Fruit fly (Drosophila melanogaster) whole organism, embryonic: ENCODE results near the gene dgrn.
A peak's percentile ranks its signal among the peaks of the same experiment; 100 is the strongest.

Experiments
- Atf-2 ChIP-seq: fragments of 200-800 bp; sonication (Bioruptor generic); optimal IDR thresholded peaks from 2 replicates; lab custom pipeline; 2016; ENCODE audit warnings: missing biosample characterization, missing genetic modification characterization
- Atf3 ChIP-seq: fragments of 200-800 bp; sonication (Bioruptor generic); optimal IDR thresholded peaks from 3 replicates; lab custom pipeline; 2016; ENCODE audit warnings: missing biosample characterization, missing genetic modification characterization
- B-H2 ChIP-seq: fragments of 200-800 bp; sonication (Bioruptor generic); optimal IDR thresholded peaks from 2 replicates; lab custom pipeline; 2018; ENCODE audit warnings: missing biosample characterization, mild to moderate bottlenecking, missing genetic modification characterization
- Bdp1 ChIP-seq: fragments of 200-800 bp; sonication (Bioruptor generic); optimal IDR thresholded peaks from 3 replicates; lab custom pipeline; 2016; ENCODE audit warnings: missing biosample characterization, missing genetic modification characterization
- CG10267 ChIP-seq: fragments of 200-800 bp; sonication (Bioruptor generic); optimal IDR thresholded peaks from 2 replicates; lab custom pipeline; 2018; ENCODE audit warnings: missing biosample characterization, mild to moderate bottlenecking, missing genetic modification characterization, moderate library complexity
- CG10979 ChIP-seq: fragments of 200-800 bp; sonication (Bioruptor generic); optimal IDR thresholded peaks from 2 replicates; lab custom pipeline; 2018; ENCODE audit warnings: missing biosample characterization, mild to moderate bottlenecking, missing genetic modification characterization, moderate library complexity
- CG11504 ChIP-seq: fragments of 200-800 bp; sonication (Bioruptor generic); optimal IDR thresholded peaks from 3 replicates; lab custom pipeline; 2019; ENCODE audit warnings: missing biosample characterization, mild to moderate bottlenecking, missing genetic modification characterization, moderate library complexity
- CG12219 ChIP-seq: fragments of 200-800 bp; sonication (Bioruptor generic); optimal IDR thresholded peaks from 3 replicates; lab custom pipeline; 2018; ENCODE audit warnings: missing biosample characterization, mild to moderate bottlenecking, missing genetic modification characterization
- CG1233 ChIP-seq: fragments of 200-800 bp; sonication (Bioruptor generic); optimal IDR thresholded peaks from 4 replicates; lab custom pipeline; 2018; ENCODE audit warnings: missing biosample characterization, mild to moderate bottlenecking, missing genetic modification characterization
- CG14014 ChIP-seq: fragments of 200-800 bp; sonication (Bioruptor generic); IDR thresholded peaks from 2 replicates; pipeline ENCODE4 v1.3.6; 2022; ENCODE audit warnings: missing biosample characterization, missing genetic modification characterization
- CG14710 ChIP-seq: fragments of 200-800 bp; sonication (Bioruptor generic); optimal IDR thresholded peaks from 3 replicates; lab custom pipeline; 2019; ENCODE audit warnings: missing biosample characterization, mild to moderate bottlenecking, missing genetic modification characterization, moderate library complexity
- CG18619 ChIP-seq: fragments of 200-800 bp; sonication (Bioruptor generic); optimal IDR thresholded peaks from 3 replicates; lab custom pipeline; 2017; ENCODE audit warnings: missing biosample characterization, mild to moderate bottlenecking, missing genetic modification characterization
- CG2202 ChIP-seq: fragments of 200-800 bp; sonication (Bioruptor generic); optimal IDR thresholded peaks from 2 replicates; lab custom pipeline; 2018; ENCODE audit warnings: missing biosample characterization, mild to moderate bottlenecking, missing genetic modification characterization
- CG3163 ChIP-seq: fragments of 200-800 bp; sonication (Bioruptor generic); optimal IDR thresholded peaks from 3 replicates; lab custom pipeline; 2016; ENCODE audit warnings: missing biosample characterization, missing genetic modification characterization
- CG5245 ChIP-seq: fragments of 200-800 bp; sonication (Bioruptor generic); optimal IDR thresholded peaks from 3 replicates; lab custom pipeline; 2016; ENCODE audit warnings: missing biosample characterization, missing genetic modification characterization
- CG6272 ChIP-seq: fragments of 200-800 bp; sonication (Bioruptor generic); IDR thresholded peaks from 2 replicates; pipeline ENCODE4 v1.3.6; 2022; ENCODE audit warnings: missing biosample characterization, missing genetic modification characterization
- CG7786 ChIP-seq: fragments of 200-800 bp; sonication (Bioruptor generic); optimal IDR thresholded peaks from 2 replicates; lab custom pipeline; 2016; ENCODE audit warnings: missing biosample characterization, missing genetic modification characterization
- CG7987 ChIP-seq: fragments of 200-800 bp; sonication (Bioruptor generic); optimal IDR thresholded peaks from 2 replicates; lab custom pipeline; 2018; ENCODE audit warnings: missing biosample characterization, mild to moderate bottlenecking, missing genetic modification characterization, moderate library complexity
- CG9437 ChIP-seq: fragments of 200-800 bp; sonication (Bioruptor generic); optimal IDR thresholded peaks from 2 replicates; lab custom pipeline; 2018; ENCODE audit warnings: missing biosample characterization, mild to moderate bottlenecking, missing genetic modification characterization
- Dek ChIP-seq: fragments of 200-800 bp; sonication (Bioruptor generic); optimal IDR thresholded peaks from 3 replicates; lab custom pipeline; 2019; ENCODE audit warnings: missing biosample characterization, mild to moderate bottlenecking, missing genetic modification characterization, moderate library complexity
- Dref ChIP-seq: fragments of 200-800 bp; sonication (Bioruptor generic); IDR thresholded peaks from 2 replicates; pipeline ENCODE4 v1.3.6; 2022; ENCODE audit warnings: missing biosample characterization, missing genetic modification characterization
- ERR ChIP-seq: fragments of 200-800 bp; sonication (Bioruptor generic); optimal IDR thresholded peaks from 2 replicates; lab custom pipeline; 2016; ENCODE audit warnings: missing biosample characterization, missing genetic modification characterization
- Elba2 ChIP-seq: fragments of 200-800 bp; sonication (Bioruptor generic); optimal IDR thresholded peaks from 3 replicates; lab custom pipeline; 2016; ENCODE audit warnings: missing biosample characterization, missing genetic modification characterization
- Ets65A ChIP-seq: fragments of 200-800 bp; sonication (Bioruptor generic); peaks from one replicate; lab custom pipeline; 2016; ENCODE audit warnings: missing biosample characterization, missing genetic modification characterization
- HmgD ChIP-seq: fragments of 200-800 bp; sonication (Bioruptor generic); optimal IDR thresholded peaks from 3 replicates; lab custom pipeline; 2016; ENCODE audit warnings: missing biosample characterization, missing genetic modification characterization
- MTF-1 ChIP-seq: fragments of 200-800 bp; sonication (Bioruptor generic); optimal IDR thresholded peaks from 2 replicates; lab custom pipeline; 2018; ENCODE audit warnings: missing biosample characterization, mild to moderate bottlenecking, missing genetic modification characterization, borderline replicate concordance
- Max ChIP-seq: fragments of 200-800 bp; sonication (Bioruptor generic); optimal IDR thresholded peaks from 2 replicates; lab custom pipeline; 2016; ENCODE audit warnings: missing biosample characterization, mild to moderate bottlenecking, missing genetic modification characterization
- Oli ChIP-seq: fragments of 200-800 bp; sonication (Bioruptor generic); optimal IDR thresholded peaks from 2 replicates; lab custom pipeline; 2018; ENCODE audit warnings: missing biosample characterization, mild to moderate bottlenecking, missing genetic modification characterization, moderate library complexity
- Sin3A ChIP-seq: fragments of >200 bp; optimal IDR thresholded peaks from 2 replicates; lab custom pipeline; 2018
- YL-1 ChIP-seq: fragments of 200-800 bp; sonication (Bioruptor generic); optimal IDR thresholded peaks from 3 replicates; lab custom pipeline; 2017; ENCODE audit warnings: missing biosample characterization, mild to moderate bottlenecking, missing genetic modification characterization
- bcd ChIP-seq: fragments of 200-800 bp; sonication (Bioruptor generic); optimal IDR thresholded peaks from 2 replicates; lab custom pipeline; 2017; ENCODE audit warnings: missing biosample characterization, mild to moderate bottlenecking, missing genetic modification characterization
- bowl ChIP-seq: fragments of 200-800 bp; sonication (Bioruptor generic); IDR thresholded peaks from 2 replicates; pipeline ENCODE4 v1.3.6; 2022; ENCODE audit warnings: missing biosample characterization, missing genetic modification characterization
- cg ChIP-seq: fragments of 200-800 bp; sonication (Bioruptor generic); optimal IDR thresholded peaks from 3 replicates; lab custom pipeline; 2019; ENCODE audit warnings: missing biosample characterization, mild to moderate bottlenecking, missing genetic modification characterization, moderate library complexity
- cwo ChIP-seq: fragments of 200-800 bp; sonication (Bioruptor generic); optimal IDR thresholded peaks from 3 replicates; lab custom pipeline; 2017; ENCODE audit warnings: missing biosample characterization, missing genetic modification characterization, mild to moderate bottlenecking, moderate library complexity, missing genetic modification reagents
- dimm ChIP-seq: fragments of 200-800 bp; sonication (Bioruptor generic); IDR thresholded peaks from 2 replicates; pipeline ENCODE4 v1.3.6; 2022; ENCODE audit warnings: missing biosample characterization, missing genetic modification characterization
- gce ChIP-seq: fragments of 200-800 bp; sonication (Bioruptor generic); IDR thresholded peaks from 3 replicates; pipeline ENCODE4 v1.3.6; 2022; ENCODE audit warnings: missing biosample characterization, missing genetic modification characterization
- gcm2 ChIP-seq: fragments of 200-800 bp; sonication (Bioruptor generic); optimal IDR thresholded peaks from 2 replicates; lab custom pipeline; 2016; ENCODE audit warnings: missing biosample characterization, missing genetic modification characterization
- gsb-n ChIP-seq: fragments of 200-800 bp; sonication (Bioruptor generic); optimal IDR thresholded peaks from 3 replicates; lab custom pipeline; 2018; ENCODE audit warnings: missing biosample characterization, mild to moderate bottlenecking, missing genetic modification characterization
- gt ChIP-seq: fragments of 200-800 bp; sonication (Bioruptor generic); IDR thresholded peaks from 2 replicates; pipeline ENCODE4 v1.3.6; 2022; ENCODE audit warnings: missing biosample characterization, missing genetic modification characterization
- klu ChIP-seq: fragments of 200-800 bp; sonication (Bioruptor generic); IDR thresholded peaks from 2 replicates; pipeline ENCODE4 v1.3.6; 2022; ENCODE audit warnings: missing biosample characterization, missing genetic modification characterization
- kni ChIP-seq: fragments of 200-800 bp; sonication (Bioruptor generic); optimal IDR thresholded peaks from 3 replicates; lab custom pipeline; 2017; ENCODE audit warnings: mild to moderate bottlenecking, missing biosample characterization, missing genetic modification reagents, missing genetic modification characterization
- pnt ChIP-seq: fragments of 200-800 bp; sonication (Bioruptor generic); optimal IDR thresholded peaks from 3 replicates; lab custom pipeline; 2016; ENCODE audit warnings: missing biosample characterization, missing genetic modification characterization
- repo ChIP-seq: fragments of 200-800 bp; sonication (Bioruptor generic); optimal IDR thresholded peaks from 2 replicates; lab custom pipeline; 2016; ENCODE audit warnings: missing biosample characterization, missing genetic modification characterization
- shn ChIP-seq: fragments of 200-800 bp; sonication (Bioruptor generic); optimal IDR thresholded peaks from 3 replicates; lab custom pipeline; 2016; ENCODE audit warnings: missing biosample characterization, missing genetic modification characterization
- sna ChIP-seq: fragments of 200-800 bp; sonication (Bioruptor generic); IDR thresholded peaks from 2 replicates; pipeline ENCODE4 v1.3.6; 2022; ENCODE audit warnings: missing biosample characterization, missing genetic modification characterization; ENCODE audit not compliant: partially characterized antibody
- sug ChIP-seq: fragments of 200-800 bp; optimal IDR thresholded peaks from 2 replicates; lab custom pipeline; 2019; ENCODE audit warnings: missing biosample characterization, mild to moderate bottlenecking, missing genetic modification characterization, moderate library complexity
- twi ChIP-seq: fragments of 200-800 bp; optimal IDR thresholded peaks from 2 replicates; lab custom pipeline; 2019; ENCODE audit warnings: missing biosample characterization, mild to moderate bottlenecking, missing genetic modification characterization, moderate library complexity
- wek ChIP-seq: fragments of 200-800 bp; sonication (Bioruptor generic); optimal IDR thresholded peaks from 3 replicates; lab custom pipeline; 2018; ENCODE audit warnings: missing biosample characterization, mild to moderate bottlenecking, missing genetic modification characterization, moderate library complexity
- z ChIP-seq: fragments of 200-800 bp; sonication (Bioruptor generic); IDR thresholded peaks from 3 replicates; pipeline ENCODE4 v1.3.6; 2022; ENCODE audit warnings: missing biosample characterization, missing genetic modification characterization

Gene dgrn

dm6 chr3R:5789025-5789953, 35.1 kb upstream of the dgrn start, which contains the start of the genes Hat1 and Rpn5 (continued):
- TF ChIP-seq twi (peak; percentile 61), cg (GFP tag; lab: Kevin White, UChicago) (no peak), MTF-1 (GFP tag; lab: Kevin White, UChicago) (no peak), sug (tag; lab: Kevin White, UChicago) (peak; percentile 70), pnt (GFP tag; lab: Kevin White, UChicago) (peak; percentile 88), CG14710 (tag; lab: Kevin White, UChicago) (peak; percentile 89), CG6272 (GFP tag; lab: Robert Waterston, UW) (peak; percentile 49), repo (GFP tag; lab: Kevin White, UChicago) (peak; percentile 76), Oli (tag; lab: Kevin White, UChicago) (peak; percentile 75), HmgD (peak; percentile 88), CG2202 (peak; percentile 46), gsb-n (tag; lab: Kevin White, UChicago) (peak; percentile 47), CG3163 (GFP tag; lab: Kevin White, UChicago) (peak; percentile 75), Atf3 (GFP tag; lab: Kevin White, UChicago) (peak; percentile 82), gcm2 (GFP tag; lab: Kevin White, UChicago) (peak; percentile 55), CG11504 (tag; lab: Kevin White, UChicago) (peak; percentile 78), CG12219 (GFP tag; lab: Kevin White, UChicago) (no peak), Sin3A (peak; percentile 62), CG10267 (peak; percentile 97), dimm (no peak), cwo (GFP tag; lab: Kevin White, UChicago) (peak; percentile 62), CG18619 (GFP tag; lab: Kevin White, UChicago) (peak; percentile 81), ERR (peak; percentile 78), Bdp1 (peak; percentile 83), bcd (peak; percentile 82), kni (GFP tag; lab: Kevin White, UChicago) (no peak), Dref (GFP tag; lab: Robert Waterston, UW) (peak; percentile 30; the same call in 1 of the 2 replicates), CG1233 (GFP tag; lab: Kevin White, UChicago) (peak; percentile 65), CG7786 (peak; percentile 93), wek (no peak), CG14014 (GFP tag; lab: Robert Waterston, UW) (peak; percentile 61; the same call in 1 of the 2 replicates), Elba2 (GFP tag; lab: Kevin White, UChicago) (peak; percentile 64), gt (GFP tag; lab: Robert Waterston, UW) (no peak), CG9437 (GFP tag; lab: Kevin White, UChicago) (peak; percentile 87), B-H2 (peak; percentile 31), z (GFP tag; lab: Robert Waterston, UW) (no peak), Atf-2 (GFP tag; lab: Kevin White, UChicago) (peak; percentile 92), YL-1 (GFP tag; lab: Kevin White, UChicago) (peak; percentile 63), sna (GFP tag; lab: Robert Waterston, UW) (peak; percentile 77), CG5245 (GFP tag; lab: Kevin White, UChicago) (peak; percentile 82), gce (GFP tag; lab: Robert Waterston, UW) (peak; percentile 49; the same call in 1 of the 3 replicates), Ets65A (GFP tag; lab: Kevin White, UChicago) (peak; percentile 99), Dek (tag; lab: Kevin White, UChicago) (peak; percentile 73), bowl (GFP tag; lab: Robert Waterston, UW) (no peak), shn (peak; percentile 91), CG10979 (tag; lab: Kevin White, UChicago) (peak; percentile 79), Max (peak; percentile 90), CG7987 (peak; percentile 8), klu (peak; percentile 74; the same call in 1 of the 2 replicates)
